Worm (Caenorhabditis elegans) whole organism, L3 larva: ENCODE measurements around the gene F36G9.3.

ENCODE experiments used
- egl-27 ChIP-seq: sonication (generic microtip); optimal IDR thresholded peaks from 4 replicates; lab custom pipeline; 2017; ENCODE audit warnings: missing biosample characterization, missing genetic modification reagents, missing genetic modification characterization
- elt-1 ChIP-seq: fragments of 150-350 bp; optimal IDR thresholded peaks from 2 replicates; lab custom pipeline; 2014; ENCODE audit warnings: missing biosample characterization, missing genetic modification characterization
- mdl-1 ChIP-seq: fragments of 150-350 bp; optimal IDR thresholded peaks from 2 replicates; lab custom pipeline; 2014; ENCODE audit warnings: missing biosample characterization, missing genetic modification characterization
- nhr-23 ChIP-seq: fragments of 150-350 bp; optimal IDR thresholded peaks from 2 replicates; lab custom pipeline; 2014; ENCODE audit warnings: missing biosample characterization, missing genetic modification reagents, missing genetic modification characterization
- pqm-1 ChIP-seq: fragments of 150-350 bp; optimal IDR thresholded peaks from 2 replicates; lab custom pipeline; 2017; ENCODE audit warnings: missing biosample characterization, missing genetic modification characterization, inconsistent platforms
- unc-39 ChIP-seq: sonication (generic microtip); optimal IDR thresholded peaks from 4 replicates; lab custom pipeline; 2017; ENCODE audit warnings: missing biosample characterization, missing genetic modification characterization
- ztf-11 ChIP-seq: fragments of 150-350 bp; optimal IDR thresholded peaks from 2 replicates; lab custom pipeline; 2014; ENCODE audit warnings: missing biosample characterization, missing genetic modification characterization
- ztf-4 ChIP-seq: fragments of 150-350 bp; optimal IDR thresholded peaks from 2 replicates; lab custom pipeline; 2014; ENCODE audit warnings: missing biosample characterization, missing genetic modification characterization

ce11 chrV:15912677-15913076, 44.5 kb upstream of the F36G9.3 start:
- TF ChIP-seq mdl-1 (tag; lab: Kevin White, UChicago) (no peak), unc-39 (tag; lab: Kevin White, UChicago) (no peak), nhr-23 (tag; lab: Kevin White, UChicago) (no peak), elt-1 (tag; lab: Kevin White, UChicago) (no peak), ztf-4 (tag; lab: Kevin White, UChicago) (no peak), egl-27 (tag; lab: Kevin White, UChicago) (no peak), ztf-11 (tag; lab: Kevin White, UChicago) (no peak), pqm-1 (tag; lab: Kevin White, UChicago) (no peak)
